Fruit fly (Drosophila melanogaster): ENCODE results near the gene mh.

mh gene

dm6 chrX:15448809-15449208, 26.4 kb downstream of the mh start:
- no peak for TF ChIP-seq Myc (optimal IDR thresholded peaks at IDR 0.05)
- no peak for TF ChIP-seq OdsH (GFP tag; optimal IDR thresholded peaks at IDR 0.05)
- peak; percentile 2 for TF ChIP-seq ey (GFP tag; optimal IDR thresholded peaks at IDR 0.05)

DNA sequence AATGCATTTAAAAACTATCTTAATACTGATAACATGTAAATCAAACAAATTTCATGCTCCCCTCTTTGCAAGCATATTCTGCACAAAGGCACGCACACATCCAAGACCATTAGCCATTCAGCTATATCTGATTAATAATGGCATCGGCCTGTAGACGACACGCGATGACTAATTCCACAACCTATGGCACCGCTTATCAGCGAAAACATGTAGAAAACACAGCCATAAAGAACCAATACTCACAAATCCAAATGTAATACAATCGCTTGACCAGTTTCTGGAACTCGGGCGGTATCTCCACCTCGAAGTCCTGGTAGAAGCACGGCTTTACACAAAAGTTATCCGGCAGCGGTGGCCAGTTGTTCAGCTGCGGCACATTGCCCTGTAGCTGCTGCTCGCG, 27.1 kb downstream of the mh start:
- no peak for TF ChIP-seq ey (GFP tag; optimal IDR thresholded peaks at IDR 0.05)

- TF ChIP-seq woc (GFP tag; optimal IDR thresholded peaks at IDR 0.05) (no peak), Sp1 (GFP tag; optimal IDR thresholded peaks at IDR 0.05) (no peak), tai (GFP tag; optimal IDR thresholded peaks at IDR 0.05) (no peak), h (GFP tag; optimal IDR thresholded peaks at IDR 0.05) (no peak), rgr (GFP tag; optimal IDR thresholded peaks at IDR 0.05) (no peak), usp (GFP tag; optimal IDR thresholded peaks at IDR 0.05) (no peak), Rel (GFP tag; optimal IDR thresholded peaks at IDR 0.05) (no peak), Rel (tag; optimal IDR thresholded peaks at IDR 0.05) (no peak), Hr78 (GFP tag; optimal IDR thresholded peaks at IDR 0.05) (no peak), fru (GFP tag; optimal IDR thresholded peaks at IDR 0.05) (no peak), HLH106 (tag; optimal IDR thresholded peaks at IDR 0.05) (no peak), dl (GFP tag; optimal IDR thresholded peaks at IDR 0.05; ENCODE audit: insufficient read depth in 1 of 2, partially characterized antibody in 2 of 2) (no peak), ey (GFP tag; optimal IDR thresholded peaks at IDR 0.05) (no peak), psq (GFP tag; optimal IDR thresholded peaks at IDR 0.05) (no peak), dsf (GFP tag; optimal IDR thresholded peaks at IDR 0.05; ENCODE audit: borderline replicate concordance) (no peak), Dfd (GFP tag; optimal IDR thresholded peaks at IDR 0.05) (no peak), CrebA (GFP tag; optimal IDR thresholded peaks at IDR 0.05; ENCODE audit: borderline replicate concordance) (no peak), dmrt93B (GFP tag; optimal IDR thresholded peaks at IDR 0.05) (no peak), Vsx2 (GFP tag; optimal IDR thresholded peaks at IDR 0.05; ENCODE audit: partially characterized antibody) (no peak)
These were observed 31.7 kb downstream of the mh start for dm6 chrX:15443502-15443901.

- TF ChIP-seq woc (GFP tag; optimal IDR thresholded peaks at IDR 0.05) (no peak), lola (GFP tag; optimal IDR thresholded peaks at IDR 0.05) (no peak), Dif (GFP tag; optimal IDR thresholded peaks at IDR 0.05; ENCODE audit: partially characterized antibody) (no peak), fru (GFP tag; optimal IDR thresholded peaks at IDR 0.05) (no peak), Mio (GFP tag; optimal IDR thresholded peaks at IDR 0.05) (no peak), CG9705 (GFP tag; optimal IDR thresholded peaks at IDR 0.05) (no peak), Abd-B (GFP tag; optimal IDR thresholded peaks at IDR 0.05) (no peak), CrebA (GFP tag; optimal IDR thresholded peaks at IDR 0.05; ENCODE audit: borderline replicate concordance) (no peak), h (GFP tag; optimal IDR thresholded peaks at IDR 0.05) (no peak), sage (GFP tag; optimal IDR thresholded peaks at IDR 0.05) (no peak), N (GFP tag; optimal IDR thresholded peaks at IDR 0.05) (no peak), Myc (optimal IDR thresholded peaks at IDR 0.05) (no peak), CG32264 (GFP tag; optimal IDR thresholded peaks at IDR 0.05) (no peak), Vsx2 (GFP tag; optimal IDR thresholded peaks at IDR 0.05; ENCODE audit: partially characterized antibody) (no peak), Jra (GFP tag; optimal IDR thresholded peaks at IDR 0.05) (no peak)
These were observed 34.0 kb downstream of the mh start, which contains the start of gene Cngl for dm6 chrX:15441245-15441644. Gene Cngl (minus strand): TSS chrX:15441252.

All from whole organism, wandering third instar larva.